Fruit fly (Drosophila melanogaster): ENCODE measurements around the gene CG13962.

DNA sequence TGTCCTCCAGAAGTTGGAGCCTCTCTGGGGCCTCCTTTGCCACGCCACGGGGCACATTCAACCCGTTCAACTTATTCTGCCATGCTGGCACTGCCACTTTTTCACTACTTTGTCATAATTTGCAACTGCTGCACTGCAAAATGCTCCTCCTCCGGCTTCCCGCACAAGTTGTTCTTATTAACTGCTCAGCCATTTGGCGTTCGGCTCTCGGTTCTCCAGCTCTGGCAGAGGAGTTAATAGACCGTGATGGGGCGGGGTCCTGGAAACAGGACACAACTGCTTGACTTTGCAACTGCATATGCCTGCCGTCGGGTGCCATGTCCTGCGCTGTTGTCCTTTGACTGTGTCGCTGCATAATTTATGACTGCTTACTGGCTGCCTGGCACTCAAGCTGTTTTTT lies 9.3 kb downstream of the CG13962 start:
- TF ChIP-seq CG7101 (tag; optimal IDR thresholded peaks at IDR 0.05) (no peak), Mnt (GFP tag; optimal IDR thresholded peaks at IDR 0.05) (no peak), kay (GFP tag; ENCODE audit: borderline replicate concordance) (no peak), pad (GFP tag; optimal IDR thresholded peaks at IDR 0.05) (no peak)

Measured in whole organism, adult.